Fruit fly (Drosophila melanogaster) Kc167 (cell line): ENCODE results near the gene CG15249.

Source experiments
- Myc ChIP-seq: fragments of >200 bp; optimal IDR thresholded peaks from 2 replicates; lab custom pipeline; 2017; ENCODE audit warnings: missing external identifiers
- Sin3A ChIP-seq: fragments of >200 bp; optimal IDR thresholded peaks from 2 replicates; lab custom pipeline; 2018; ENCODE audit warnings: missing external identifiers
- h ChIP-seq: fragments of >200 bp; optimal IDR thresholded peaks from 3 replicates; lab custom pipeline; 2018; ENCODE audit warnings: missing external identifiers
- insv ChIP-seq: fragments of >200 bp; optimal IDR thresholded peaks from 3 replicates; lab custom pipeline; 2018; ENCODE audit warnings: missing external identifiers
- psq ChIP-seq: fragments of >200 bp; optimal IDR thresholded peaks from 2 replicates; lab custom pipeline; 2017; ENCODE audit warnings: missing external identifiers

DNA sequence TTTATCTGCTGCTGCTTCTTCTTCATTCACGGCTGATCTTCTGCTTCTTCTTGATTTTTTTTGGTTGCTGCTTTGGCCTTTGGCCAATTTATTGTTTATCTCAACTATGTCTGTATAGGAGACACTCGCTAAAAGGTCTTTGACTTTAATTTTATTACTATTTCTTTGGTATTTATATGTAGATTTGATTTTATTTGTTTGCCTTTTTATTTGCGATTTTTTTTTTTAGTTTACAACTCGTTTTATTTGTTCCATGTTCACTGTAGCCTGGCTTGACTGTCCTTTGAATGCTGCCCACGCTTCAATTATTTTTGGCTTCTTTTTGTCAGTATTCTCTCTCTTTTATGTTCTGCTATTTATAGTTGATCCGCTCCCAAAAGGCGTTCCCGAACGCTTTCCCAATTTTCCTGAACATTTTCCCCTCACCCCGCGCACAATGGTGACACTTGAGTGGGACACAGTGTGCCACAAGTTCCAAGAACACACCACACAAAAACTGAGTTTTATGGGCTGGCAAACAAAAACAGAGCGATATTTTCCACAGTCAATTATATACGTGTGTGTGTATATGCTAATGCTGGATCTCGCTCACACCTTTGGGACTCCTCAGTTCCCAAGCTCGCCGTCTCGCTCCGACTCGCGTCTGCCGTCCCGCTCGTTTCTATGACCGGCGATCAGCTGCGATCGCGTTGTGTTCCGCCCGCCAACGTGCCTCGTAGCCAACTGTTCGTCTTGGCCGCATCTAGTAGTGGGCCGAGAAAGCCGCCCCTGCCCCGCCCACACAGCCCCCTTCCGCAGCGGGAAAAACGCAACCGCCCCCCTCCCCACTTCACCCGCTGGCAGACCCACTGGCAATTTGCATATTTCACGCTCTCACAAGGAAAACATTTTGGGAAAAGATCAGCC, 23.2 kb downstream of the CG15249 start, which contains the start of gene CG15247:
- TF ChIP-seq psq (lab: Kevin White, UChicago) (no peak), Sin3A (lab: Kevin White, UChicago) (no peak), insv (lab: Kevin White, UChicago) (no peak), h (lab: Kevin White, UChicago) (no peak), Myc (lab: Kevin White, UChicago) (no peak)
